Fruit fly (Drosophila melanogaster) S2 (cell line): ENCODE measurements around the gene Sfp70A4.

ENCODE experiments used
- CG8478 ChIP-seq: fragments of >200 bp; optimal IDR thresholded peaks from 2 replicates; lab custom pipeline; 2018
- CTCF ChIP-seq, 2 experiments: fragments of >200 bp; optimal IDR thresholded peaks; 2 replicates each; lab custom pipeline; 2018

Sfp70A4 gene

DNA sequence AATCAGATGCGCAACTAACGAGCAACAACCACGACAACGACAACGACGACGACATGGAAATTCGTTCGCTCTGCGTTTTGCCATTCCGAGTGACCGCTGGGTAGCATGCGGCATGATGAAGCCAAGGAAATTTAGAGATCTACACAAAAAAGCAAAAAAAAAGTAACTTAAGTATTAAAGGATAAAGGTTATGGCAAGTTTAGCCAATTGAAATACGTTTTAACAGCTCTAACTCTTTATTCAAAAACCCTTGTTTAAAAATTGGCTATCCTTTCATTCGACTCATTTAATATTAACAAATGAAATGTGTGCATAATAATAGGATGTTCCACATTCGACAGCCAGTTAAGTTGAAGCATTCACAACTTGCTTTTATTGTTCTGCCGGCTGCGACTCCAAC lies 32.9 kb downstream of the Sfp70A4 start:
- TF ChIP-seq CTCF (optimal IDR thresholded peaks at IDR 0.05; lab: Kevin White, UChicago) (no peak), CG8478 (no peak)

DNA sequence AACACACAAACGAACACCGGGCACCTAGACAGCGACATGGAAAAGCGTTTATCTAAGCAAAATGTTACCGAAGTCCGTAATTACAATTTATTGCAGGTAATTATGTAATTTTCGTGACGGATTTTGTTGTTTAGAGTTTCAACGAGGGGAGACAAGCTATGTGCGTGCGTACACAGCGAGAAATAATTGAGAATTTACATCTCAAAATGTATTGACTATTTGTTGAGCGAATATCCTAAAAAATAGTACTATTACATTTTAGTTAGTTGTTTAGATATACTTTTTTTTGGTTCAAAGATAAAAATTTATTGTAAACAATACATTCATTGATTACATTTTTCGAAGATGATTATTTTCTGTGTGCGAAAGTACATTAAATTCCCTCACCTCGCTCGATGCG lies 34.4 kb downstream of the Sfp70A4 start:
- TF ChIP-seq CG8478: no peak
- TF ChIP-seq CTCF (optimal IDR thresholded peaks at IDR 0.05; lab: Kevin White, UChicago): no peak

DNA sequence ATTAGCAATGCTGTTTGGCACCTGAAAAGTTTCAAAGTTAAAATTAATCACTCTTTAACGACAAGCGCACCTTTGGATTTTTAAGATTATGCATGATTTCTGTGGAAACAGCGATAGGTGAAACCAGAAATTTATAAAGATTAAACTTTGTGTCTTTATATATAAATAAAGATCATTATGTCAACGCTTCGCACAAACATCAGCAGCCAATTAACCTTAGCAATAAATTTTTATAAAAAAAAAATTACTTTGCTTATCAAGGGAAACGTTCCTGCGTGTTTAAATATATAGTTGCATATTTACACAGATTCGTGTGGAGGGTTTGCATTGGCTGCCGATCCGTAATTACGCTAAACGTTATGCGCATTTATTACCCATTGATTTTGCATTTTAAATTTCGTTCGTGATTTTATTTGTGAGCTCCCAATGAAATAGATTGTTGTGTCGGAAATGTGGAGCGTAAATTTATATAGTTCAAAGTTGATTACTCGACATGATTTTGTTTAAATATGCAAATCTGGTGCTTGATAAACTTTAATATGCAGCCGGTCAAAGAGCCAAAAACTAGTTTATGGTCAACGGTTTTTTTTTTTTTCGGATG lies 35.8 kb downstream of the Sfp70A4 start:
- TF ChIP-seq CG8478: no peak
- TF ChIP-seq CTCF (optimal IDR thresholded peaks at IDR 0.05; lab: Kevin White, UChicago): no peak

DNA sequence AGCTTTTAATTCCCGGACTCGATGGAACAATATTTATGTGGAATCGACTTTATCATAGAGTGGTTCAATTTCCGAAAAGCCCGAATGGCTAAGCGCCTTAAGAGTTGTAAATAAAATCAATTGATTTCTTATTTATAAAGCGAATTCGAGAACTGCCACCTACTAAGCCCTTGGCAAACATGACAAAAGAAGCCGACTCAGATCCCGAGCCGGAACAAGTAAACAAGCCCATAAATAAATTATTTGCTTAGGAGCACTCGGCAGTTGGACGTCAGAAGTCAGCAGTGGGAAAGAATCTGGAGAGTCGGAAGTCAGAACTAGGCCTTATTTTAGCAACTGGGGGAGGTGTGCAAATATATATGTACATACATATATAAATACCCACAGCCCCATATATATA lies 37.0 kb downstream of the Sfp70A4 start:
- TF ChIP-seq CTCF (optimal IDR thresholded peaks at IDR 0.05; lab: Kevin White, UChicago) (no peak), CG8478 (no peak)

DNA sequence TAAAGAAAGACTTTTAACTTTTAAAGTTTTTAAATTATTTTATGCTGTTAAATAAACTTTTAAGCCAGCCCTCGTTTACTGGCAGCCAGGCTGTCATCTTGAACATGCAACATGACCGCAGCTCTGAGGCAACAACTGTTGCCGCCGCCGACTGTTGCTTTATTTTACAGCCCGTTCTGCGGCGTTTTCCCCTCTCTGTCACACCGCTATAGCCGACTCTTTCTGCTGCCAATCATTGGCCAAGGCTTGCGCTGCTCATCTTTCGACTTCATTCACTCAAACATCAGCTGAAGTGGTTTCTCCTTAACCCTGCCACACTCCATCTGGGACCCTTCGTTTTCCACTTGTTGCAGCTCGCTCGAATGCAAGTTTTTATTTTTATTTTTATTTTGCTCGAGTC lies 40.5 kb downstream of the Sfp70A4 start:
- TF ChIP-seq CG8478: no peak
- no peak for TF ChIP-seq CTCF (optimal IDR thresholded peaks at IDR 0.05; lab: Kevin White, UChicago)

DNA sequence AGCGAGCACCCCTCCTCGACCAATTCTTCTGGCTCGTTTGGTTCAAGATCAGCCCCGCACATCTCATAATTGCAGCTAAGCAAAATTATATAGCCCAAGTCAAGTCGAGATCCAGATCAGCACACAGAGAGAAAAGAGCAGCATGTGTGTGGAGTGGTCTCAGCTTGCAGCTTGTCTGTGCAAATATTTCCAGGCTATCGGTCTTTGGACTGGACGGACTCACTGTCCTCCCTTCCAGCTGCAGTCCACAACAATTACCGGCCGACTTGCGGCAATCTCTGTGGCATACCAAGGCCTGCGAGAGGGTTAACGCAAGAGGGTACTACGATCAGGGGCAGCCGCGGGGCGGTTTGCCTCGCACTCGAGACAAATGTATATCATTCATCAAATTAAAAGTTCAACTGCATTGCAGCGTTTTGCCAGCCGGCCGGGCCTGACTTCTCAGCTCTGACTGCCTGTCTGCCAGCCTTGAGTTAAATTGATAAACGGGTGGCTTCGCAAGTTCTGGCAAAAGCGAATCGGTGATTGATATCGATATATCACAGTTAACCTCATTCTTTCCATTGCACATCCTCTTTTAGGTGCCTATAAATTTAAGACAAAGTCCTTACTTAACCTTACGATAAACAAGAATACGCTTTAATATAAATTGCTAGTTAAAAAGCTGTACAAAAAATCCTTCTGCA lies 41.1 kb downstream of the Sfp70A4 start:
- TF ChIP-seq CTCF (optimal IDR thresholded peaks at IDR 0.05; lab: Kevin White, UChicago): no peak
- no peak for TF ChIP-seq CG8478

DNA sequence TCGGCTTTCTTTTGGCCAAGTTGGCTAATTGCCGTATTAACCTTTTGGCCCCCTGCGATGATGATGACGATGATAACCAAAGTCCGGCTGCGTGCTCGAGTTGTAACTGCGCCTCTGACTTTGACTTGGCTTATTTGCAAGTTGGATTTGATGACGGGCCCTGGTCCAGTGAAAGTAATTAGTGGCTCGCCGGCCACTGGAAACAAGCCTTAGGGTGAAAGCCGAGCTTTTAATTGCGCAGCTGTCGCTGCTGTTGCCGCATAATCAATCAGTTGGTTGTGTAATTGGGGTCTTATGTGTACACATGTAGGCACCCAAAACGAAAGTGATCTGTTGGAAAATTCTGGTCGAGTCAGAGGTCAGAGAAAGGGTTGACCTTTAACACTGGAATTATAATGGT lies 42.4 kb downstream of the Sfp70A4 start:
- TF ChIP-seq CTCF (optimal IDR thresholded peaks at IDR 0.05; lab: Kevin White, UChicago) (no peak), CG8478 (no peak)

DNA sequence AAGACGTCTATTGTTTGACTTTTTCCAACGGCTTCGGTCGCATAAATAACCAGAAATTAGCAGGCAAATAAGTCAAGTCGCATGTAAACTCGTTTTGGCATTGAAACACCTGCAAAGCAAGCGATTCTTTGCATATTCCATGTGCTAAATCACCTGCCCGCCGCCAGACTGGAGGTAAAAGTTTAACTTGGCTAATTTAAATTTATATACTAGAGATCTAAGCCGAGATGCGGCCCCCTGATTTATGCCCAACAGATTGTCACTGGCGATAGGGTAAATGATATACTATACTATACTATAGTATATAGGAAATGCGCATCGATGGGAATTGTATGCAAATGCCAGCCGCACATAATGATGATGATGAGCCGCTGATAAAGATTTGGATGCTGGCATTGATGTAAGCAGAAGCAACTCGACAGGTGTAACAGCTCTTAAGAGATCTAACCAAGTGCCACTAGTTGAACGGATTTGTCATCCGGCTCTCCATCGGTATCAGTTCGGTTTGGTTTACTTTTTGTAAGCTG lies 43.6 kb downstream of the Sfp70A4 start:
- no peak for TF ChIP-seq CG8478
- TF ChIP-seq CTCF (optimal IDR thresholded peaks at IDR 0.05; lab: Kevin White, UChicago): no peak

DNA sequence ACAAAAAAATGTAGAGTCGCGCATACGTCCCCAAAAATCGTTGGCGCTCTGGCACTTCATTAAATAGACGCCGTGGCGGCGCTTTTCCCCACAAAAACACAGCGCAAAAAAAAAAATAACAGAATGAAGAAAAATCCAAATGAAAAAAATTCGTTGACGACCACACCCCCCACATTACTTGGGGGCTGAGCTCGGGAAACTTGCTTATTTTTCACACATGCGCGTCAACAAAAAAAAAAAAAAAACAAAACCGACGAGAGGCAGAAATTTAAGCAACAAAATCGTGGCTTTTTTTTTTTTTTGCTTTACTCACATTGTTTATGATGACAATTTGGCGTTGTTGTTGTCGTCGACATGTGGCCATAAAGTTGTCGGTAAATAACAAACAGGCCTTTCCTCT lies 44.9 kb downstream of the Sfp70A4 start:
- TF ChIP-seq CTCF (optimal IDR thresholded peaks at IDR 0.05; lab: Kevin White, UChicago) (no peak), CG8478 (no peak)

DNA sequence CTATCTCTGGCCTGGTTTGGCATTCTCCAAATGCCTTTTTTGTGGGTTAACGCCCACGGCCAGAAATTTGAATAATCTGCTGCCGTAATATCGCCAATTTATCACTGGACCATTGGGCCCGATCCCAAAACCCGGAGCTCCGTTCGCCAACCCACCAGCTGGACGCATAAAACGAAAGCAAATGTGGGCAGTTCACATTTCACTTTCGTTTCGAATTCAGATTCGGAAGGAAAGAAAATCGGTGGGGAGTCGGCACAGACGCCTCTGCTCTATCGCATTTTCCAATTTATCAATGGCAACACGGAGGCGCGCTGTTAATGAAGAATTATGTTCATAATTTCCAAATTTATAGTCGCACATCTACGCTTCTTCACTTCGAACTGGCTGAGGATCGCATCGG lies 46.6 kb downstream of the Sfp70A4 start:
- TF ChIP-seq CG8478 (no peak), CTCF (optimal IDR thresholded peaks at IDR 0.05; lab: Kevin White, UChicago) (no peak)

DNA sequence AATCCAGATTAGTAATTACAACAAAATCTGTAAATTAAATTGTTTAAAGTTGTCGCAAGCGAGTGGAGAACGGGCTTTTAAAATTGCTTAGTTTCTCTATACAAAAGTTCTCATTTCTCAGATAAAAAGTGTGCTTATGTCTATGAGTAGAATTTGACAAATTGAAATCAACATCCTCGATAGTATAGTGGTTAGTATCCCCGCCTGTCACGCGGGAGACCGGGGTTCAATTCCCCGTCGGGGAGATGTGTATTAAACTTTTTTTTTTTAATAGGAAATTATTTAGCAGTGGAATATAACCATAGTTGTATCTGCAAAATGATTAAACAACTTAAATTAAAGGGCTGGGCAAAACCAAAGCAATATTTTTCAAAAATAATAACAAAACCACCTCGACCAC lies 47.3 kb downstream of the Sfp70A4 start:
- no peak for TF ChIP-seq CTCF (optimal IDR thresholded peaks at IDR 0.05; lab: Kevin White, UChicago)
- TF ChIP-seq CG8478: no peak

DNA sequence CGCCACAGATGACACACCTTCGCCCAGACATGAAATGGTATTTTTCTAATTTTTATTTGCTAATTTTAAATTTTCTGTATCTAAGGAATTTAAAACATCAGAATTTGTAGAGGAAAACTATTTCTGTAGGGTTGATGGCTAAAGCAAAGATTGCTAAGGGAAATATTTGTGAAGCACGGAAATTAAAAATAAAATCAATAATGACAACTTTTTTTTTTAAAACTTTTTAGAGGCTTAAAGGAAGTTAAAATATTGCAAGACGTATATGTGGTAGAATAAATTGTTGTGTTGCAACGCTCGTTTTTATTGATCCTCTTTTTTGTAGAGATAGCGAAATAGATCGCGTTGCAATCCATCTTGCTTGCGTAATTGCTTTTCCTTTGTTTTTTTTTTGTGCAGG lies 48.1 kb downstream of the Sfp70A4 start, which contains the start of gene CG32119:
Gene CG32119, minus strand, starts transcription at position 101 of the 400 bp plus-strand sequence.
- TF ChIP-seq CG8478 (no peak), CTCF (optimal IDR thresholded peaks at IDR 0.05; lab: Kevin White, UChicago) (no peak)
